Worm (Caenorhabditis elegans): ENCODE data around the gene K08D9.6.

DNA sequence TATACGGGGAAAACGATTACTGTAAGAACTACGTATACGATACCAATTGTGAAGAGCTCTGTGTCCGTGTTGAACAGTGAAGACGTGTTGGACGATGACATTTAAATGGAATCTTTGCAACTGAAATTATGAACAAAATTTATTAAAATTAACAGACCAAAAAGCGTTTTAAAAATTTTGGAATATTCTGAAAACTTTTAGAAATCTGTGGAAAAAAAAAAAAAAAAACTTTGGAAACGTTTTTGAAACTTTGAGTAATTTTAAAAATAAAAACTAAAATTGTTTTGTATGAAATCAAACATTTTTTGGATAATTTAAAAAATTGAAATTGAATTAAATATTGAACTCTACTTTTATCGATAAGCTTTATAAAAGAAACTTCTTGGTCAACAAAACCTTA, 21.3 kb upstream of the K08D9.6 start, which contains the start of gene srt-63:
- TF ChIP-seq egl-27 (tag; optimal IDR thresholded peaks at IDR 0.05) = no peak
- no peak for TF ChIP-seq lin-39 (tag; optimal IDR thresholded peaks at IDR 0.05)
- no peak for TF ChIP-seq saeg-2 (GFP tag; IDR thresholded peaks at IDR 0.05)
